Worm (Caenorhabditis elegans) whole organism, midembryonic: Measurements from ENCODE around the gene Y73F8A.22.

ENCODE experiments used
- T22C8.4 ChIP-seq: fragments of 200-800 bp; sonication (Bioruptor generic); IDR thresholded peaks from 2 replicates; pipeline ENCODE4 v1.3.6; 2022; ENCODE audit warnings: missing genetic modification characterization, missing compliant biosample characterization
- flt-1 ChIP-seq: fragments of 200-800 bp; sonication (Bioruptor generic); IDR thresholded peaks from 2 replicates; pipeline ENCODE4 v1.3.6; 2022; ENCODE audit warnings: missing genetic modification characterization, missing compliant biosample characterization
- klf-2 ChIP-seq: fragments of 200-800 bp; sonication (Bioruptor generic); conservative IDR thresholded peaks from 2 replicates; pipeline ENCODE4 v1.3.6; 2022; ENCODE audit warnings: missing genetic modification reagents, missing genetic modification characterization, missing compliant biosample characterization

DNA sequence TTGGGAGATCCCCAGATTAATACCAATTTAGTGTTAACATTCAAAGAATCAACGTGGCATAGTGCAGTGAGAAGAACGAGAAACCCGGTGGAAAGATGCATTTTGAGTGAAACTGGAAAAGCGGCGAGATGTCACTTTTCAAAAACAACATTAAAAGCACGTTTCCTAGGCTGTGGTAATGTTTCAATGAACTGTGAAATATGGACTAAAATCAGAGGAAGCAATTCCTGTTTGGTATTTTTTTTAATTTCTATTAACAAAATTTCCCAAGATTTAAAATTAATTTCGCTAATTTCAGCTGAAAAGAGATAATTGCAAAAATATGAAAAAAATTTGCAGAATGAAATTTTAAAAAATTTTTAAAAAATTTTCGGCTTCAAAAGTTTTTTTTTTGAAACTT is at the start of gene Y73F8A.22:
- no peak for TF ChIP-seq T22C8.4 (GFP tag; lab: Robert Waterston, UW)
- TF ChIP-seq flt-1 (GFP tag; lab: Robert Waterston, UW) = no peak
- no peak for TF ChIP-seq klf-2
